Fruit fly (Drosophila melanogaster): ENCODE measurements around the gene Abd-B.

Abd-B gene

DNA sequence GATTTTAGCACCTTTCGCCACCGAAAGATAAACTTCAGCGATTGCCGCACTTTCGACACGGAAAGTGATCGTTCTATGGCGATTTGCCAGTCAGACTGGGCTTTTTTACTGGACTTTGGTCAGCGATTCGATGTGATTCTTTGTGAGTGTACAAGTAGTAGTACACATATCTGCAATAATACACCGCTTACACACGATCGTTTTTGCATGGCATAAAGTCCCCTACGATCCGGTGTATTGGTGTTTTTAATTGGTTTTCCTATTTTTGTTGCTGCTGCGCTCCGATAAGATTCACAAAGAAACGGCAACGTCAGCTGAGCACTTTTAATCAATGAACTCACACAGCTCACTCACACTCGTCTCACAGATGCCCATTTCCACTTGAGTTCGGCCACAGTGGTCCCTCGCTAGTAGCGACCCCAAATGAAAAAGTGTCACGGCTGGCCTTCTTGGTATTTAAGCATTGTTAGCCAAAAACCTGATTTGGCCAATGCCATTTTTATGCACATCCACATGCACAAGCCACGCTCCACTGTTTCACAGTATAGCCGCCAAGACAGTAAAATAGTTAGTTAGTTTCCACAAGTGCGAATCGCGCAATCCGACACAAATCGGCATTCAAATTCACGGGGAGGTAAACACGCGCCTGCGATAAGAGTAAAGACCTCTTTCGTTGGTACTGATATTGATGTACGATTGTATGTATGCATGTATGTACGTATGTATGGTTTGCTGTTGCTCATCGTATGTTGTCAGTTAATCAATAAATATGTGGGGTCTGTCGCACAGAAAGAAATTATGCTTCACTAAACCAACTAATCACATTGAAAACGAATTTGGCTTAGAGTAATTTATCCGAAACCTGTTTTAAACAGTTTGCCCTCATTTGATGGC, 14.4 kb upstream of the Abd-B start (continued):
- 0 out of 2 replicates have a peak, but pooled peaks have one; percentile 14 for TF ChIP-seq Bgb (GFP tag; IDR thresholded peaks at IDR 0.05; ENCODE audit: partially characterized antibody)
- TF ChIP-seq CG30403 (GFP tag; optimal IDR thresholded peaks at IDR 0.05): peak; percentile 91
- peak; percentile 86 for TF ChIP-seq CG11696 (GFP tag; IDR thresholded peaks at IDR 0.05)
- peak; percentile 95 for TF ChIP-seq fu2 (GFP tag; optimal IDR thresholded peaks at IDR 0.05)
- TF ChIP-seq abd-A (tag; optimal IDR thresholded peaks at IDR 0.05): peak; percentile 45
- TF ChIP-seq CG10654 (GFP tag; optimal IDR thresholded peaks at IDR 0.05): peak; percentile 86
- TF ChIP-seq CG12236 (GFP tag; optimal IDR thresholded peaks at IDR 0.05): peak; percentile 72
- TF ChIP-seq Fer3 (tag; optimal IDR thresholded peaks at IDR 0.05): peak; percentile 95
- TF ChIP-seq luna (GFP tag; optimal IDR thresholded peaks at IDR 0.05): peak; percentile 85
- TF ChIP-seq stc (GFP tag; IDR thresholded peaks at IDR 0.05): peak; percentile 93
- peak; percentile 93 for TF ChIP-seq CG9876 (GFP tag; optimal IDR thresholded peaks at IDR 0.05)
- TF ChIP-seq crol (GFP tag; IDR thresholded peaks at IDR 0.05): peak; percentile 67
- peak; percentile 94 for TF ChIP-seq CG31224 (GFP tag; IDR thresholded peaks at IDR 0.05)
- peak; percentile 97 for TF ChIP-seq CG34422 (GFP tag; IDR thresholded peaks at IDR 0.05)
- TF ChIP-seq cas (GFP tag; IDR thresholded peaks at IDR 0.05): peak; percentile 92
- peak; percentile 88 for TF ChIP-seq Fer2 (tag; optimal IDR thresholded peaks at IDR 0.05)
- peak; percentile 95 for TF ChIP-seq CG4730 (GFP tag; IDR thresholded peaks at IDR 0.05)
- TF ChIP-seq lilli (GFP tag; optimal IDR thresholded peaks at IDR 0.05): peak; percentile 98
- peak; percentile 88 for TF ChIP-seq HLH3B (GFP tag; IDR thresholded peaks at IDR 0.05)
- TF ChIP-seq tll (GFP tag; optimal IDR thresholded peaks at IDR 0.05): no peak
- TF ChIP-seq fru (optimal IDR thresholded peaks at IDR 0.05): no peak
- TF ChIP-seq CG16815 (GFP tag; optimal IDR thresholded peaks at IDR 0.05): peak; percentile 91
- TF ChIP-seq CG8281 (tag; optimal IDR thresholded peaks at IDR 0.05): peak; percentile 92
- peak; percentile 63 for TF ChIP-seq CG4360 (GFP tag; IDR thresholded peaks at IDR 0.05)
- TF ChIP-seq CG11695 (GFP tag; IDR thresholded peaks at IDR 0.05): peak; percentile 94
- TF ChIP-seq CG1602 (GFP tag; optimal IDR thresholded peaks at IDR 0.05): peak; percentile 83
- TF ChIP-seq HLHmδ (GFP tag; optimal IDR thresholded peaks at IDR 0.05): no peak
- TF ChIP-seq NK7.1 (GFP tag; optimal IDR thresholded peaks at IDR 0.05): peak; percentile 93
- peak; percentile 85 for TF ChIP-seq kay (GFP tag; optimal IDR thresholded peaks at IDR 0.05)
- peak; percentile 88 for TF ChIP-seq HmgD (GFP tag; optimal IDR thresholded peaks at IDR 0.05)
- peak; percentile 98 for TF ChIP-seq Dip3 (GFP tag; optimal IDR thresholded peaks at IDR 0.05)
- peak; percentile 84 for TF ChIP-seq ro (GFP tag; IDR thresholded peaks at IDR 0.05)
- peak; percentile 84 for TF ChIP-seq CG12299 (tag; optimal IDR thresholded peaks at IDR 0.05)
- peak; percentile 90 for TF ChIP-seq ttk (GFP tag; IDR thresholded peaks at IDR 0.05)
- TF ChIP-seq Rfx (GFP tag; IDR thresholded peaks at IDR 0.05): peak; percentile 99
- TF ChIP-seq esg (GFP tag; conservative IDR thresholded peaks at IDR 0.05): peak; percentile 97
- TF ChIP-seq CG11247 (GFP tag; IDR thresholded peaks at IDR 0.05): peak; percentile 97
- TF ChIP-seq CG7357 (GFP tag; IDR thresholded peaks at IDR 0.05): peak; percentile 89
- TF ChIP-seq her (GFP tag; optimal IDR thresholded peaks at IDR 0.05): peak; percentile 96
- peak; percentile 99 for TF ChIP-seq CG2120 (GFP tag; optimal IDR thresholded peaks at IDR 0.05)
- peak; percentile 97 for TF ChIP-seq Poxn (GFP tag; IDR thresholded peaks at IDR 0.05)
- TF ChIP-seq HHEX (GFP tag; optimal IDR thresholded peaks at IDR 0.05): peak; percentile 92
- peak; percentile 97 for TF ChIP-seq CG34376 (GFP tag; optimal IDR thresholded peaks at IDR 0.05)
- TF ChIP-seq CG1233 (GFP tag; optimal IDR thresholded peaks at IDR 0.05): peak; percentile 86
- TF ChIP-seq CG6254 (GFP tag; optimal IDR thresholded peaks at IDR 0.05): peak; percentile 25
- peak; percentile 92 for TF ChIP-seq CG15514 (GFP tag; optimal IDR thresholded peaks at IDR 0.05)
- peak; percentile 93 for TF ChIP-seq pum (GFP tag; optimal IDR thresholded peaks at IDR 0.05)
- TF ChIP-seq tin (GFP tag; optimal IDR thresholded peaks at IDR 0.05): peak; percentile 85
- peak; percentile 42 for TF ChIP-seq CG15601 (tag; optimal IDR thresholded peaks at IDR 0.05)
- peak; percentile 97 for TF ChIP-seq Hmr (GFP tag; optimal IDR thresholded peaks at IDR 0.05)

Measured in whole organism, embryonic.